Worm (Caenorhabditis elegans): Measurements from ENCODE around the gene F36H5.17.

- TF ChIP-seq ama-1 (optimal IDR thresholded peaks at IDR 0.05): no peak
- no peak for TF ChIP-seq unc-62 (GFP tag; optimal IDR thresholded peaks at IDR 0.05)
- TF ChIP-seq nhr-23 (tag; optimal IDR thresholded peaks at IDR 0.05): no peak
- TF ChIP-seq ztf-11 (tag; optimal IDR thresholded peaks at IDR 0.05): no peak
- no peak for TF ChIP-seq fos-1 (tag; optimal IDR thresholded peaks at IDR 0.05)
- no peak for TF ChIP-seq ztf-4 (tag; optimal IDR thresholded peaks at IDR 0.05)
- TF ChIP-seq nhr-11 (tag; optimal IDR thresholded peaks at IDR 0.05): no peak
- no peak for TF ChIP-seq egl-27 (tag; optimal IDR thresholded peaks at IDR 0.05)
- TF ChIP-seq lin-39 (tag; optimal IDR thresholded peaks at IDR 0.05): no peak
- TF ChIP-seq lin-13 (GFP tag; optimal IDR thresholded peaks at IDR 0.05): no peak
- TF ChIP-seq aly-2 (tag; optimal IDR thresholded peaks at IDR 0.05): no peak
- TF ChIP-seq lsy-2 (tag; optimal IDR thresholded peaks at IDR 0.05): no peak
- no peak for TF ChIP-seq mdl-1 (tag; optimal IDR thresholded peaks at IDR 0.05)
These were observed 24.0 kb downstream of the F36H5.17 start, which contains the start of gene ceh-82 for ce11 chrII:1731932-1732331.
